Worm (Caenorhabditis elegans): ENCODE data around the gene gfat-1.

ce11 chrII:11616333-11616942, 21.2 kb upstream of the gfat-1 start:
- no peak for TF ChIP-seq ceh-22 (tag; optimal IDR thresholded peaks at IDR 0.05)
- TF ChIP-seq unc-86 (tag; optimal IDR thresholded peaks at IDR 0.05), result no peak
- TF ChIP-seq nhr-11 (tag; optimal IDR thresholded peaks at IDR 0.05), result no peak
- TF ChIP-seq elt-2 (tag; optimal IDR thresholded peaks at IDR 0.05), result no peak
- TF ChIP-seq sox-2 (GFP tag; IDR thresholded peaks at IDR 0.05), result no peak
